Fruit fly (Drosophila melanogaster) whole organism, embryonic: ENCODE measurements around the gene SMC6.

Experiments
- CG10267 ChIP-seq: fragments of 200-800 bp; sonication (Bioruptor generic); optimal IDR thresholded peaks from 2 replicates; lab custom pipeline; 2018; ENCODE audit warnings: missing biosample characterization, mild to moderate bottlenecking, missing genetic modification characterization, moderate library complexity
- CG10274 ChIP-seq: fragments of 200-800 bp; sonication (Bioruptor generic); optimal IDR thresholded peaks from 3 replicates; lab custom pipeline; 2017; ENCODE audit warnings: missing biosample characterization, mild to moderate bottlenecking, missing genetic modification characterization
- CG11560 ChIP-seq: fragments of 200-800 bp; sonication (Bioruptor generic); IDR thresholded peaks from 3 replicates; pipeline ENCODE4 v1.3.6; 2022; ENCODE audit warnings: missing biosample characterization, missing genetic modification characterization
- CG12236 ChIP-seq: fragments of 200-800 bp; sonication (Bioruptor generic); optimal IDR thresholded peaks from 2 replicates; lab custom pipeline; 2016; ENCODE audit warnings: missing biosample characterization, missing genetic modification characterization
- CG13624 ChIP-seq: fragments of 200-800 bp; sonication (Bioruptor generic); optimal IDR thresholded peaks from 2 replicates; lab custom pipeline; 2016; ENCODE audit warnings: missing biosample characterization, missing genetic modification characterization
- CG13894 ChIP-seq: fragments of 200-800 bp; sonication (Bioruptor generic); optimal IDR thresholded peaks from 3 replicates; lab custom pipeline; 2018; ENCODE audit warnings: missing biosample characterization, mild to moderate bottlenecking, missing genetic modification characterization, moderate library complexity
- CG14710 ChIP-seq: fragments of 200-800 bp; sonication (Bioruptor generic); optimal IDR thresholded peaks from 3 replicates; lab custom pipeline; 2019; ENCODE audit warnings: missing biosample characterization, mild to moderate bottlenecking, missing genetic modification characterization, moderate library complexity
- CG14860 ChIP-seq: fragments of 200-800 bp; sonication (Bioruptor generic); IDR thresholded peaks from 3 replicates; pipeline ENCODE4 v1.3.6; 2022; ENCODE audit warnings: missing biosample characterization, missing genetic modification characterization; ENCODE audit not compliant: partially characterized antibody
- CG2199 ChIP-seq: fragments of 200-800 bp; sonication (Bioruptor generic); IDR thresholded peaks from 3 replicates; pipeline ENCODE4 v1.3.6; 2022; ENCODE audit warnings: missing biosample characterization, missing genetic modification characterization
- CG2712 ChIP-seq: fragments of 200-800 bp; optimal IDR thresholded peaks from 3 replicates; lab custom pipeline; 2019; ENCODE audit warnings: missing biosample characterization, mild to moderate bottlenecking, missing genetic modification characterization, moderate library complexity
- CG30020 ChIP-seq: fragments of 200-800 bp; optimal IDR thresholded peaks from 2 replicates; lab custom pipeline; 2019; ENCODE audit warnings: missing biosample characterization, mild to moderate bottlenecking, missing genetic modification characterization, moderate library complexity
- CG3281 ChIP-seq: fragments of 200-800 bp; sonication (Bioruptor generic); optimal IDR thresholded peaks from 3 replicates; lab custom pipeline; 2017; ENCODE audit warnings: missing biosample characterization, mild to moderate bottlenecking, missing genetic modification characterization
- CG34422 ChIP-seq: fragments of 200-800 bp; sonication (Bioruptor generic); IDR thresholded peaks from 3 replicates; pipeline ENCODE4 v1.3.6; 2022; ENCODE audit warnings: missing biosample characterization, missing genetic modification characterization
- CG3847 ChIP-seq: fragments of 200-800 bp; sonication (Bioruptor generic); IDR thresholded peaks from 2 replicates; pipeline ENCODE4 v1.3.6; 2022; ENCODE audit warnings: missing biosample characterization, missing genetic modification characterization
- CG4282 ChIP-seq: fragments of 200-800 bp; sonication (Bioruptor generic); optimal IDR thresholded peaks from 2 replicates; lab custom pipeline; 2016; ENCODE audit warnings: missing biosample characterization, missing genetic modification characterization
- CG4854 ChIP-seq: fragments of 200-800 bp; sonication (Bioruptor generic); optimal IDR thresholded peaks from 2 replicates; lab custom pipeline; 2016; ENCODE audit warnings: missing biosample characterization, missing genetic modification characterization, inconsistent platforms
- CG6272 ChIP-seq: fragments of 200-800 bp; sonication (Bioruptor generic); IDR thresholded peaks from 2 replicates; pipeline ENCODE4 v1.3.6; 2022; ENCODE audit warnings: missing biosample characterization, missing genetic modification characterization
- CG6689 ChIP-seq: fragments of 200-800 bp; sonication (Bioruptor generic); IDR thresholded peaks from 2 replicates; pipeline ENCODE4 v1.3.6; 2022; ENCODE audit warnings: missing biosample characterization, missing genetic modification characterization
- CG8944 ChIP-seq: fragments of 200-800 bp; sonication (Bioruptor generic); optimal IDR thresholded peaks from 3 replicates; lab custom pipeline; 2016; ENCODE audit warnings: missing biosample characterization, missing genetic modification characterization
- CG9876 ChIP-seq: fragments of 200-800 bp; sonication (Bioruptor generic); optimal IDR thresholded peaks from 2 replicates; lab custom pipeline; 2016; ENCODE audit warnings: missing biosample characterization, missing genetic modification characterization
- CHES-1-like ChIP-seq: fragments of 200-800 bp; sonication (Bioruptor generic); optimal IDR thresholded peaks from 2 replicates; lab custom pipeline; 2016; ENCODE audit warnings: missing biosample characterization, missing genetic modification characterization
- Drgx ChIP-seq: fragments of 200-800 bp; sonication (Bioruptor generic); IDR thresholded peaks from 2 replicates; pipeline ENCODE4 v1.3.6; 2022; ENCODE audit warnings: missing biosample characterization, missing genetic modification characterization
- Hmr ChIP-seq: fragments of 200-800 bp; sonication (Bioruptor generic); optimal IDR thresholded peaks from 3 replicates; lab custom pipeline; 2017; ENCODE audit warnings: mild to moderate bottlenecking, missing biosample characterization, missing genetic modification reagents, missing genetic modification characterization
- Mad ChIP-seq: fragments of 200-800 bp; sonication (Bioruptor generic); optimal IDR thresholded peaks from 2 replicates; lab custom pipeline; 2016; ENCODE audit warnings: missing biosample characterization, missing genetic modification characterization
- Ptx1 ChIP-seq: fragments of 200-800 bp; sonication (Bioruptor generic); IDR thresholded peaks from 2 replicates; pipeline ENCODE4 v1.3.6; 2022; ENCODE audit warnings: missing biosample characterization, missing genetic modification characterization
- Sin3A ChIP-seq: fragments of >200 bp; optimal IDR thresholded peaks from 2 replicates; lab custom pipeline; 2018
- Trl ChIP-seq, 3 experiments: fragments of >200 bp in 2 of 3; fragments of 200-800 bp in 1 of 3; sonication (Bioruptor generic) in 1 of 3; optimal IDR thresholded peaks; 2 replicates in 1 of 3; 3 replicates in 2 of 3; lab custom pipeline; 2016 to 2017; ENCODE audit warnings: missing biosample characterization in 1 of 3, missing genetic modification characterization in 1 of 3
- Vsx1 ChIP-seq: fragments of 200-800 bp; sonication (Bioruptor generic); optimal IDR thresholded peaks from 2 replicates; lab custom pipeline; 2017; ENCODE audit warnings: missing biosample characterization, mild to moderate bottlenecking, missing genetic modification characterization, missing genetic modification reagents
- aop ChIP-seq: fragments of 200-800 bp; sonication (Bioruptor generic); IDR thresholded peaks from 2 replicates; pipeline ENCODE4 v1.3.6; 2022; ENCODE audit warnings: missing biosample characterization, missing genetic modification characterization
- en ChIP-seq: fragments of 200-800 bp; sonication (Bioruptor generic); optimal IDR thresholded peaks from 2 replicates; lab custom pipeline; 2016; ENCODE audit warnings: missing biosample characterization, missing genetic modification characterization
- eyg ChIP-seq: fragments of 200-800 bp; sonication (Bioruptor generic); optimal IDR thresholded peaks from 3 replicates; lab custom pipeline; 2016; ENCODE audit warnings: missing biosample characterization, missing genetic modification characterization
- grau ChIP-seq: fragments of 200-800 bp; optimal IDR thresholded peaks from 3 replicates; lab custom pipeline; 2019; ENCODE audit warnings: missing biosample characterization, mild to moderate bottlenecking, missing genetic modification characterization, moderate library complexity
- insv ChIP-seq, 2 experiments: fragments of 200-800 bp; sonication (Bioruptor generic); optimal IDR thresholded peaks; 3 replicates each; lab custom pipeline; 2016 to 2018; ENCODE audit warnings: missing biosample characterization in 2 of 2, missing genetic modification characterization in 2 of 2
- jumu ChIP-seq: fragments of 200-800 bp; sonication (Bioruptor generic); optimal IDR thresholded peaks from 3 replicates; lab custom pipeline; 2016; ENCODE audit warnings: missing biosample characterization, missing genetic modification characterization
- lbe ChIP-seq: fragments of 200-800 bp; sonication (Bioruptor generic); optimal IDR thresholded peaks from 2 replicates; lab custom pipeline; 2016; ENCODE audit warnings: missing biosample characterization, mild to moderate bottlenecking, missing genetic modification characterization
- lilli ChIP-seq: fragments of 200-800 bp; sonication (Bioruptor generic); optimal IDR thresholded peaks from 3 replicates; lab custom pipeline; 2016; ENCODE audit warnings: missing biosample characterization, missing genetic modification characterization
- lola ChIP-seq, 3 experiments: fragments of >200 bp in 2 of 3; fragments of 200-800 bp in 1 of 3; sonication (Bioruptor generic) in 1 of 3; optimal IDR thresholded peaks; 2 replicates each; lab custom pipeline; 2017 to 2019; ENCODE audit warnings: missing biosample characterization in 3 of 3, missing genetic modification characterization in 3 of 3, mild to moderate bottlenecking in 1 of 3, moderate library complexity in 1 of 3
- mirr ChIP-seq: fragments of 200-800 bp; sonication (Bioruptor generic); optimal IDR thresholded peaks from 3 replicates; lab custom pipeline; 2018; ENCODE audit warnings: missing biosample characterization, mild to moderate bottlenecking, missing genetic modification characterization
- nau ChIP-seq: fragments of 200-800 bp; sonication (Bioruptor generic); optimal IDR thresholded peaks from 3 replicates; lab custom pipeline; 2017; ENCODE audit warnings: missing biosample characterization, mild to moderate bottlenecking, missing genetic modification characterization, missing genetic modification reagents
- nmo ChIP-seq: fragments of 200-800 bp; sonication (Bioruptor generic); optimal IDR thresholded peaks from 2 replicates; lab custom pipeline; 2018; ENCODE audit warnings: missing biosample characterization, mild to moderate bottlenecking, missing genetic modification characterization, moderate library complexity
- peb ChIP-seq: fragments of 200-800 bp; sonication (Bioruptor generic); IDR thresholded peaks from 2 replicates; pipeline ENCODE4 v1.3.6; 2022; ENCODE audit warnings: missing biosample characterization, missing genetic modification characterization
- psq ChIP-seq: fragments of 200-800 bp; sonication (Bioruptor generic); optimal IDR thresholded peaks from 2 replicates; lab custom pipeline; 2017; ENCODE audit warnings: missing biosample characterization, missing genetic modification characterization
- ro ChIP-seq: fragments of 200-800 bp; sonication (Bioruptor generic); IDR thresholded peaks from 2 replicates; pipeline ENCODE4 v1.3.6; 2022; ENCODE audit warnings: missing biosample characterization, missing genetic modification characterization
- run ChIP-seq: fragments of 200-800 bp; sonication (Bioruptor generic); optimal IDR thresholded peaks from 3 replicates; lab custom pipeline; 2018; ENCODE audit warnings: missing biosample characterization, mild to moderate bottlenecking, missing genetic modification characterization
- seq ChIP-seq: fragments of 200-800 bp; sonication (Bioruptor generic); IDR thresholded peaks from 2 replicates; pipeline ENCODE4 v1.3.6; 2022; ENCODE audit warnings: missing biosample characterization, missing genetic modification characterization
- tio ChIP-seq: fragments of 200-800 bp; sonication (Bioruptor generic); optimal IDR thresholded peaks from 2 replicates; lab custom pipeline; 2017; ENCODE audit warnings: missing biosample characterization, missing genetic modification characterization, inconsistent platforms
- vnd ChIP-seq: fragments of 200-800 bp; sonication (Bioruptor generic); IDR thresholded peaks from 3 replicates; pipeline ENCODE4 v1.3.6; 2022; ENCODE audit warnings: missing biosample characterization, missing genetic modification characterization; ENCODE audit not compliant: partially characterized antibody
- zen ChIP-seq: fragments of 200-800 bp; sonication (Bioruptor generic); optimal IDR thresholded peaks from 3 replicates; lab custom pipeline; 2018; ENCODE audit warnings: missing biosample characterization, mild to moderate bottlenecking, missing genetic modification characterization, moderate library complexity
- zfh1 ChIP-seq: fragments of 200-800 bp; sonication (Bioruptor generic); IDR thresholded peaks from 3 replicates; pipeline ENCODE4 v1.3.6; 2022; ENCODE audit warnings: missing biosample characterization, missing genetic modification characterization

The SMC6 gene

dm6 chr3R:24230423-24231205 lies 37.4 kb upstream of the SMC6 start, which contains the start of gene mask (continued):
- TF ChIP-seq CG6689 (GFP tag; lab: Robert Waterston, UW): 0 out of 2 replicates have a peak, but pooled peaks have one; percentile 24
- TF ChIP-seq Ptx1: peak; percentile 70
- no peak for TF ChIP-seq tio
- peak; percentile 43 for TF ChIP-seq Sin3A (lab: Kevin White, UChicago)
- TF ChIP-seq Drgx: no peak
- TF ChIP-seq run (tag; lab: Kevin White, UChicago): no peak
- TF ChIP-seq CG9876 (GFP tag; lab: Kevin White, UChicago): peak; percentile 94
- TF ChIP-seq psq (GFP tag; lab: Kevin White, UChicago): no peak
- TF ChIP-seq Trl (optimal IDR thresholded peaks at IDR 0.05; lab: Kevin White, UChicago): no peak
- peak; percentile 87 for TF ChIP-seq Trl (GFP tag; optimal IDR thresholded peaks at IDR 0.05; lab: Kevin White, UChicago)
- peak in 1 of 2 experiments; percentile 71 for TF ChIP-seq insv (GFP tag; optimal IDR thresholded peaks at IDR 0.05; lab: Kevin White, UChicago)
- peak; percentile 75 for TF ChIP-seq seq (GFP tag; lab: Robert Waterston, UW)
- TF ChIP-seq CG14710: peak; percentile 77
- TF ChIP-seq grau (tag; lab: Kevin White, UChicago): peak; percentile 51
- TF ChIP-seq en: peak; percentile 63
- peak; percentile 73 for TF ChIP-seq CG12236 (GFP tag; lab: Kevin White, UChicago)
- peak; percentile 37 for TF ChIP-seq zen
- peak; percentile 33 for TF ChIP-seq CG10274 (GFP tag; lab: Kevin White, UChicago)
- peak; percentile 69 for TF ChIP-seq CG10267 (tag; lab: Kevin White, UChicago)
- peak; percentile 75 for TF ChIP-seq Mad (GFP tag; lab: Kevin White, UChicago)
- TF ChIP-seq Vsx1 (GFP tag; lab: Kevin White, UChicago): peak; percentile 78
- TF ChIP-seq CG14860 (GFP tag; lab: Robert Waterston, UW): no peak
- TF ChIP-seq aop (GFP tag; lab: Robert Waterston, UW): no peak
- TF ChIP-seq lbe (GFP tag; lab: Kevin White, UChicago): peak; percentile 52
- no peak; the same call in 2 of the 3 replicates for TF ChIP-seq CG11560 (tag; lab: Robert Waterston, UW)
- TF ChIP-seq jumu: peak; percentile 7
- peak; percentile 77 for TF ChIP-seq eyg
- TF ChIP-seq CG2712 (tag; lab: Kevin White, UChicago): peak; percentile 52
- peak; percentile 36 for TF ChIP-seq CG4282 (GFP tag; lab: Kevin White, UChicago)
- TF ChIP-seq CG2199 (GFP tag; lab: Robert Waterston, UW): no peak
- TF ChIP-seq vnd: no peak; the same call in 2 of the 3 replicates
- no peak for TF ChIP-seq peb (GFP tag; lab: Robert Waterston, UW)
- TF ChIP-seq nau (GFP tag; lab: Kevin White, UChicago): peak; percentile 79
- peak; percentile 82 for TF ChIP-seq CG3281
- peak; percentile 79 for TF ChIP-seq CG34422
- TF ChIP-seq CG13894 (tag; lab: Kevin White, UChicago): peak; percentile 58
- TF ChIP-seq nmo: peak; percentile 49
- peak; percentile 73 for TF ChIP-seq CHES-1-like (GFP tag; lab: Kevin White, UChicago)
- peak; percentile 66 for TF ChIP-seq CG6272 (GFP tag; lab: Robert Waterston, UW)
- peak in 1 of 3 experiments; percentile 5 for TF ChIP-seq lola (GFP tag; optimal IDR thresholded peaks at IDR 0.05; lab: Kevin White, UChicago)
- TF ChIP-seq CG4854: peak; percentile 67
- TF ChIP-seq CG30020 (tag; lab: Kevin White, UChicago): peak; percentile 32
- peak; percentile 94 for TF ChIP-seq mirr (GFP tag; lab: Kevin White, UChicago)
- TF ChIP-seq lilli (GFP tag; lab: Kevin White, UChicago): peak; percentile 68
- TF ChIP-seq zfh1 (GFP tag; lab: Robert Waterston, UW): peak; percentile 86
- TF ChIP-seq ro (GFP tag; lab: Robert Waterston, UW): no peak; the same call in 1 of the 2 replicates
- TF ChIP-seq CG8944 (GFP tag; lab: Kevin White, UChicago): peak; percentile 28
- TF ChIP-seq CG13624 (GFP tag; lab: Kevin White, UChicago): peak; percentile 72
- peak; percentile 86 for TF ChIP-seq Hmr (GFP tag; lab: Kevin White, UChicago)
- peak; percentile 78 for TF ChIP-seq CG3847 (GFP tag; lab: Robert Waterston, UW)
